Fruit fly (Drosophila melanogaster) whole organism, pupa: Measurements from ENCODE around the gene CG3277.

Experiments
- CG13204 ChIP-seq: fragments of 200-800 bp; sonication (Bioruptor generic); optimal IDR thresholded peaks from 2 replicates; lab custom pipeline; 2018; ENCODE audit warnings: missing biosample characterization, mild to moderate bottlenecking, missing genetic modification characterization, moderate library complexity
- CG14655 ChIP-seq: fragments of 200-800 bp; sonication (Bioruptor generic); optimal IDR thresholded peaks from 3 replicates; lab custom pipeline; 2017; ENCODE audit warnings: mild to moderate bottlenecking, missing biosample characterization, missing genetic modification reagents, missing genetic modification characterization
- CG15710 ChIP-seq: fragments of 200-800 bp; sonication (Bioruptor generic); optimal IDR thresholded peaks from 2 replicates; lab custom pipeline; 2018; ENCODE audit warnings: missing biosample characterization, mild to moderate bottlenecking, missing genetic modification characterization, moderate library complexity
- CG32121 ChIP-seq: fragments of 200-800 bp; sonication (Bioruptor generic); IDR thresholded peaks from 2 replicates; pipeline ENCODE4 v1.3.6; 2022; ENCODE audit warnings: missing biosample characterization, missing genetic modification characterization
- CG34367 ChIP-seq: fragments of 200-800 bp; sonication (Bioruptor generic); optimal IDR thresholded peaks from 2 replicates; lab custom pipeline; 2018; ENCODE audit warnings: missing biosample characterization, mild to moderate bottlenecking, missing genetic modification characterization
- CG4496 ChIP-seq: fragments of 200-800 bp; sonication (Bioruptor generic); IDR thresholded peaks from 3 replicates; pipeline ENCODE4 v1.3.6; 2022; ENCODE audit warnings: missing biosample characterization, missing genetic modification characterization
- CG8159 ChIP-seq: fragments of 200-800 bp; sonication (Bioruptor generic); optimal IDR thresholded peaks from 3 replicates; lab custom pipeline; 2018; ENCODE audit warnings: missing biosample characterization, mild to moderate bottlenecking, missing genetic modification characterization, moderate library complexity
- EcR ChIP-seq: fragments of 200-800 bp; sonication (Bioruptor generic); optimal IDR thresholded peaks from 3 replicates; lab custom pipeline; 2019; ENCODE audit warnings: missing biosample characterization, missing genetic modification characterization, mild to moderate bottlenecking, moderate library complexity, missing genetic modification reagents
- Ets98B ChIP-seq: fragments of 200-800 bp; sonication (Bioruptor generic); IDR thresholded peaks from 2 replicates; pipeline ENCODE4 v1.3.6; 2022; ENCODE audit warnings: missing biosample characterization, missing genetic modification characterization
- Pif1B ChIP-seq: fragments of 200-800 bp; sonication (Bioruptor generic); optimal IDR thresholded peaks from 3 replicates; lab custom pipeline; 2016; ENCODE audit warnings: missing biosample characterization, missing genetic modification characterization
- rn ChIP-seq: fragments of 200-800 bp; sonication (Bioruptor generic); IDR thresholded peaks from 2 replicates; pipeline ENCODE4 v1.3.6; 2022; ENCODE audit warnings: missing biosample characterization, missing genetic modification characterization

DNA sequence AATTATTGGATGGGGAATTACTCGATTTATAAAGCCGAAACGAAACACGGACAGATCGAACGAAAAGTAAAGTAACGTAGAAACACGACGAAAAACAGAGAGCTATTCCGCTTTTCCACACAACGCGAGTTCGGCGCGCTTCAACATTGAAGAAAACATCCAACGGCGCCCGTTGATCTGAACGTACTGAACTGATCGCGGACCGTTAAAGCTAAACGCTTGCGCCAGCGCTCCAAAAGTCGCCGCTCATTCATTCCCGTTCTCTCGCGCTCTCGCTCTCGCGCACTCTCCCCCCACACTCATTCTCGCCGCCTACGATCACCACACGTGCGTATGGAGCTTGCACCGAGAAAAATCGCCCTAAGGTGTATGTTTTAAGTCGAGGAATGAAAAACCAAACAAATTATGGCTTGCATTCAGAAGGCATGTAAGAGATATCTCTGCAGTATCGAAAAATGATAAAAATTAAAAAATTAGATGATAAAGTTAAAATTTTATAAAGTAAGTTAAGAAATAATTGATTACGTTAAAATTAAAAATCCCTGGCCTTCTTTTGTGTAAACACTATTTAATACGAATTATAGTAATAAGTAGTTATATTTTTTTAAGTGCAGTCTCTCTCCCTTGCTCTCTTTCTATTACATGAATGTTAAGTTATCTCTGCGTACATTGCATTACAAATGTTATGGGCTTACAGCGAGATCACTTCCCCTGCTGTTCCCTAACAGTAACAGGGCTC is 50.9 kb downstream of the CG3277 start, which contains the start of gene E23:
- TF ChIP-seq CG32121 (GFP tag; lab: Robert Waterston, UW) (peak; percentile 99), EcR (GFP tag; lab: Kevin White, UChicago) (peak; percentile 71), CG13204 (GFP tag; lab: Kevin White, UChicago) (peak; percentile 93), rn (GFP tag; lab: Robert Waterston, UW) (peak; percentile 94), CG14655 (GFP tag; lab: Kevin White, UChicago) (peak; percentile 99), CG15710 (tag; lab: Kevin White, UChicago) (peak; percentile 98), CG4496 (peak; percentile 98), CG8159 (tag; lab: Kevin White, UChicago) (peak; percentile 98), Pif1B (GFP tag; lab: Kevin White, UChicago) (peak; percentile 98), Ets98B (GFP tag; lab: Robert Waterston, UW) (peak; percentile 97), CG34367 (tag; lab: Kevin White, UChicago) (peak; percentile 96)
